Worm (Caenorhabditis elegans) whole organism, mixed stage, embryonic: ENCODE data around the gene D1086.19.

ENCODE experiments used
- ceh-43 ChIP-seq: fragments of 200-800 bp; sonication (Bioruptor generic); optimal IDR thresholded peaks from 2 replicates; lab custom pipeline; 2018; ENCODE audit warnings: mild to moderate bottlenecking, missing genetic modification characterization, moderate library complexity, missing compliant biosample characterization
- drap-1 ChIP-seq: fragments of 200-800 bp; sonication (Bioruptor generic); optimal IDR thresholded peaks from 3 replicates; lab custom pipeline; 2018; ENCODE audit warnings: mild to moderate bottlenecking, missing genetic modification characterization, missing compliant biosample characterization
- elt-1 ChIP-seq: sonication (generic microtip); optimal IDR thresholded peaks from 2 replicates; lab custom pipeline; 2017; ENCODE audit warnings: missing genetic modification characterization, mild to moderate bottlenecking, missing compliant biosample characterization, antibody characterized with exemption, moderate library complexity, borderline replicate concordance; ENCODE audit not compliant: insufficient read depth
- elt-3 ChIP-seq: fragments of 150-350 bp; optimal IDR thresholded peaks from 2 replicates; lab custom pipeline; 2014; ENCODE audit warnings: missing biosample characterization, missing genetic modification characterization
- hlh-1 ChIP-seq: fragments of 150-350 bp; optimal IDR thresholded peaks from 2 replicates; lab custom pipeline; 2014; ENCODE audit warnings: missing biosample characterization, missing genetic modification reagents, missing genetic modification characterization
- mab-5 ChIP-seq: fragments of 150-350 bp; optimal IDR thresholded peaks from 2 replicates; lab custom pipeline; 2014; ENCODE audit warnings: missing biosample characterization, missing genetic modification characterization
- mls-2 ChIP-seq: sonication (generic microtip); optimal IDR thresholded peaks from 2 replicates; lab custom pipeline; 2016; ENCODE audit warnings: mild to moderate bottlenecking, missing genetic modification characterization, moderate library complexity, missing compliant biosample characterization
- nhr-12 ChIP-seq: fragments of 150-350 bp; optimal IDR thresholded peaks from 2 replicates; lab custom pipeline; 2014; ENCODE audit warnings: missing biosample characterization, missing genetic modification characterization
- nhr-2 ChIP-seq: fragments of 150-350 bp; optimal IDR thresholded peaks from 2 replicates; lab custom pipeline; 2014; ENCODE audit warnings: missing biosample characterization, missing genetic modification characterization
- nhr-237 ChIP-seq: fragments of 150-350 bp; optimal IDR thresholded peaks from 2 replicates; lab custom pipeline; 2014; ENCODE audit warnings: missing biosample characterization, missing genetic modification characterization
- pha-4 ChIP-seq: fragments of 150-350 bp; optimal IDR thresholded peaks from 2 replicates; lab custom pipeline; 2018; ENCODE audit warnings: missing biosample characterization, missing genetic modification reagents, missing genetic modification characterization
- snpc-4 ChIP-seq: fragments of 150-350 bp; optimal IDR thresholded peaks from 2 replicates; lab custom pipeline; 2014; ENCODE audit warnings: missing biosample characterization, missing genetic modification characterization
- unc-39 ChIP-seq: fragments of 150-350 bp; optimal IDR thresholded peaks from 2 replicates; lab custom pipeline; 2014; ENCODE audit warnings: missing biosample characterization, missing genetic modification characterization

ce11 chrV:14082453-14082852 is 5.7 kb upstream of the D1086.19 start, which contains the start of gene D1086.10:
- TF ChIP-seq mls-2, result no peak
- TF ChIP-seq nhr-2, result no peak
- TF ChIP-seq snpc-4, result no peak
- TF ChIP-seq unc-39 (tag; lab: Kevin White, UChicago), result no peak
- TF ChIP-seq drap-1 (GFP tag; lab: Kevin White, UChicago), result no peak
- TF ChIP-seq hlh-1 (tag; lab: Kevin White, UChicago), result no peak
- TF ChIP-seq pha-4 (tag; lab: Kevin White, UChicago), result no peak
- TF ChIP-seq mab-5 (tag; lab: Kevin White, UChicago), result no peak
- no peak for TF ChIP-seq nhr-237 (tag; lab: Kevin White, UChicago)
- TF ChIP-seq nhr-12, result no peak
- TF ChIP-seq elt-1 (tag; lab: Kevin White, UChicago), result no peak
- no peak for TF ChIP-seq ceh-43 (GFP tag; lab: Kevin White, UChicago)
- no peak for TF ChIP-seq elt-3 (tag; lab: Kevin White, UChicago)
